Fruit fly (Drosophila melanogaster): Measurements from ENCODE around the gene ScpX.
A peak's percentile ranks its signal among the peaks of the same experiment; 100 is the strongest.

Gene ScpX

dm6 chr2L:18787415-18787989 is 43.5 kb upstream of the ScpX start:
- TF ChIP-seq cic (GFP tag; optimal IDR thresholded peaks at IDR 0.05): peak; percentile 22
- no peak for TF ChIP-seq ovo (GFP tag; optimal IDR thresholded peaks at IDR 0.05)
- no peak for TF ChIP-seq CG5204 (GFP tag; optimal IDR thresholded peaks at IDR 0.05)
- no peak for TF ChIP-seq CG14711 (tag; optimal IDR thresholded peaks at IDR 0.05)

- TF ChIP-seq kay (GFP tag; ENCODE audit: borderline replicate concordance) (no peak), CG33017 (tag; optimal IDR thresholded peaks at IDR 0.05) (no peak), CG1620 (GFP tag; optimal IDR thresholded peaks at IDR 0.05) (no peak), CG7045 (GFP tag; optimal IDR thresholded peaks at IDR 0.05) (no peak), Mnt (GFP tag; optimal IDR thresholded peaks at IDR 0.05) (no peak)
Measured at dm6 chr2L:18788953-18789352, 42.1 kb upstream of the ScpX start.

- no peak for TF ChIP-seq Mnt (GFP tag; optimal IDR thresholded peaks at IDR 0.05)
- no peak for TF ChIP-seq Hr96 (GFP tag; optimal IDR thresholded peaks at IDR 0.05)
- TF ChIP-seq bab1 (GFP tag; optimal IDR thresholded peaks at IDR 0.05): no peak
- TF ChIP-seq CG12768 (GFP tag; optimal IDR thresholded peaks at IDR 0.05): no peak
- no peak for TF ChIP-seq Clk (GFP tag; optimal IDR thresholded peaks at IDR 0.05)
- TF ChIP-seq CG7101 (tag; optimal IDR thresholded peaks at IDR 0.05): no peak
- TF ChIP-seq kay (GFP tag; ENCODE audit: borderline replicate concordance): no peak
- no peak for TF ChIP-seq CG14711 (tag; optimal IDR thresholded peaks at IDR 0.05)
- no peak for TF ChIP-seq CG7045 (GFP tag; optimal IDR thresholded peaks at IDR 0.05)
- no peak for TF ChIP-seq ovo (GFP tag; optimal IDR thresholded peaks at IDR 0.05)
- TF ChIP-seq CG1620 (GFP tag; optimal IDR thresholded peaks at IDR 0.05): no peak
- no peak for TF ChIP-seq tj (GFP tag; optimal IDR thresholded peaks at IDR 0.05)
- no peak for TF ChIP-seq toe (GFP tag; optimal IDR thresholded peaks at IDR 0.05)
- TF ChIP-seq CG11617 (GFP tag; optimal IDR thresholded peaks at IDR 0.05): no peak
- no peak for TF ChIP-seq cic (GFP tag; optimal IDR thresholded peaks at IDR 0.05)
- TF ChIP-seq CG5204 (GFP tag; optimal IDR thresholded peaks at IDR 0.05): no peak
- no peak for TF ChIP-seq CG33017 (tag; optimal IDR thresholded peaks at IDR 0.05)
- no peak for TF ChIP-seq Crg-1 (GFP tag; optimal IDR thresholded peaks at IDR 0.05)
- TF ChIP-seq pad (GFP tag; optimal IDR thresholded peaks at IDR 0.05): no peak
- TF ChIP-seq cnc (optimal IDR thresholded peaks at IDR 0.05): no peak
Measured at dm6 chr2L:18789773-18790385, 41.1 kb upstream of the ScpX start.

dm6 chr2L:18792806-18793205 is 38.2 kb upstream of the ScpX start, which contains the start of gene ham:
Gene ham (minus strand): TSS chr2L:18792906.
- TF ChIP-seq pad (GFP tag; optimal IDR thresholded peaks at IDR 0.05) (no peak), CG14711 (tag; optimal IDR thresholded peaks at IDR 0.05) (no peak), Mnt (GFP tag; optimal IDR thresholded peaks at IDR 0.05) (no peak), CG7101 (tag; optimal IDR thresholded peaks at IDR 0.05) (no peak), cnc (optimal IDR thresholded peaks at IDR 0.05) (no peak), Clk (GFP tag; optimal IDR thresholded peaks at IDR 0.05) (no peak), kay (GFP tag; ENCODE audit: borderline replicate concordance) (no peak), CG11617 (GFP tag; optimal IDR thresholded peaks at IDR 0.05) (no peak), CG5204 (GFP tag; optimal IDR thresholded peaks at IDR 0.05) (no peak), ovo (GFP tag; optimal IDR thresholded peaks at IDR 0.05) (no peak), Crg-1 (GFP tag; optimal IDR thresholded peaks at IDR 0.05) (no peak), CG1620 (GFP tag; optimal IDR thresholded peaks at IDR 0.05) (no peak)

dm6 chr2L:18793243-18793642 is 37.8 kb upstream of the ScpX start:
- TF ChIP-seq CG11617 (GFP tag; optimal IDR thresholded peaks at IDR 0.05): no peak
- TF ChIP-seq CG14711 (tag; optimal IDR thresholded peaks at IDR 0.05): no peak
- no peak for TF ChIP-seq CG7045 (GFP tag; optimal IDR thresholded peaks at IDR 0.05)
- no peak for TF ChIP-seq CG33017 (tag; optimal IDR thresholded peaks at IDR 0.05)
- TF ChIP-seq CG1620 (GFP tag; optimal IDR thresholded peaks at IDR 0.05): no peak
- no peak for TF ChIP-seq Hr96 (GFP tag; optimal IDR thresholded peaks at IDR 0.05)
- no peak for TF ChIP-seq Crg-1 (GFP tag; optimal IDR thresholded peaks at IDR 0.05)

dm6 chr2L:18795917-18796402 is 35.1 kb upstream of the ScpX start:
- TF ChIP-seq pad (GFP tag; optimal IDR thresholded peaks at IDR 0.05) (peak; percentile 55), cnc (optimal IDR thresholded peaks at IDR 0.05) (no peak)

- TF ChIP-seq CG33017 (tag; optimal IDR thresholded peaks at IDR 0.05): no peak
- TF ChIP-seq pad (GFP tag; optimal IDR thresholded peaks at IDR 0.05): no peak
- no peak for TF ChIP-seq bab1 (GFP tag; optimal IDR thresholded peaks at IDR 0.05)
- no peak for TF ChIP-seq toe (GFP tag; optimal IDR thresholded peaks at IDR 0.05)
- no peak for TF ChIP-seq CG12768 (GFP tag; optimal IDR thresholded peaks at IDR 0.05)
- TF ChIP-seq cic (GFP tag; optimal IDR thresholded peaks at IDR 0.05): no peak
- no peak for TF ChIP-seq CG14711 (tag; optimal IDR thresholded peaks at IDR 0.05)
- no peak for TF ChIP-seq CG11617 (GFP tag; optimal IDR thresholded peaks at IDR 0.05)
- no peak for TF ChIP-seq cnc (optimal IDR thresholded peaks at IDR 0.05)
- no peak for TF ChIP-seq tj (GFP tag; optimal IDR thresholded peaks at IDR 0.05)
- no peak for TF ChIP-seq ovo (GFP tag; optimal IDR thresholded peaks at IDR 0.05)
- no peak for TF ChIP-seq CG5204 (GFP tag; optimal IDR thresholded peaks at IDR 0.05)
- no peak for TF ChIP-seq kay (GFP tag; ENCODE audit: borderline replicate concordance)
- TF ChIP-seq Clk (GFP tag; optimal IDR thresholded peaks at IDR 0.05): no peak
- no peak for TF ChIP-seq Crg-1 (GFP tag; optimal IDR thresholded peaks at IDR 0.05)
- TF ChIP-seq Mnt (GFP tag; optimal IDR thresholded peaks at IDR 0.05): no peak
- TF ChIP-seq Hr96 (GFP tag; optimal IDR thresholded peaks at IDR 0.05): no peak
- TF ChIP-seq CG7101 (tag; optimal IDR thresholded peaks at IDR 0.05): no peak
- no peak for TF ChIP-seq CG1620 (GFP tag; optimal IDR thresholded peaks at IDR 0.05)
Measured at dm6 chr2L:18796446-18796845, 34.6 kb upstream of the ScpX start.
